Fruit fly (Drosophila melanogaster) whole organism, embryonic: ENCODE results near the gene VhaM9.7-d.

Source experiments
- ATbp ChIP-seq: fragments of 200-800 bp; sonication (Bioruptor generic); optimal IDR thresholded peaks from 2 replicates; lab custom pipeline; 2017; ENCODE audit warnings: missing biosample characterization, mild to moderate bottlenecking, missing genetic modification characterization, missing genetic modification reagents
- Abd-B ChIP-seq: fragments of 200-800 bp; sonication (Bioruptor generic); optimal IDR thresholded peaks from 2 replicates; lab custom pipeline; 2018; ENCODE audit warnings: missing biosample characterization, mild to moderate bottlenecking, missing genetic modification characterization, moderate library complexity
- Awh ChIP-seq: fragments of 200-800 bp; sonication (Bioruptor generic); IDR thresholded peaks from 2 replicates; pipeline ENCODE4, ENCODE4 v1.3.6; 2022; ENCODE audit warnings: missing biosample characterization, missing genetic modification characterization
- CG1024 ChIP-seq: fragments of 200-800 bp; sonication (Bioruptor generic); IDR thresholded peaks from 2 replicates; pipeline ENCODE4 v1.3.6; 2022; ENCODE audit warnings: missing biosample characterization, missing genetic modification characterization
- CG10462 ChIP-seq: fragments of 200-800 bp; sonication (Bioruptor generic); optimal IDR thresholded peaks from 2 replicates; lab custom pipeline; 2016; ENCODE audit warnings: missing biosample characterization, missing genetic modification characterization
- CG10565 ChIP-seq: fragments of 200-800 bp; sonication (Bioruptor generic); optimal IDR thresholded peaks from 3 replicates; lab custom pipeline; 2016; ENCODE audit warnings: missing biosample characterization, mild to moderate bottlenecking, missing genetic modification characterization
- CG1233 ChIP-seq: fragments of 200-800 bp; sonication (Bioruptor generic); optimal IDR thresholded peaks from 4 replicates; lab custom pipeline; 2018; ENCODE audit warnings: missing biosample characterization, mild to moderate bottlenecking, missing genetic modification characterization
- CG15011 ChIP-seq: fragments of 200-800 bp; sonication (Bioruptor generic); optimal IDR thresholded peaks from 3 replicates; lab custom pipeline; 2018; ENCODE audit warnings: missing biosample characterization, mild to moderate bottlenecking, missing genetic modification characterization
- CG16815 ChIP-seq: fragments of 200-800 bp; sonication (Bioruptor generic); optimal IDR thresholded peaks from 3 replicates; lab custom pipeline; 2017; ENCODE audit warnings: missing biosample characterization, mild to moderate bottlenecking, missing genetic modification characterization
- CG18011 ChIP-seq: fragments of 200-800 bp; sonication (Bioruptor generic); optimal IDR thresholded peaks from 2 replicates; lab custom pipeline; 2017; ENCODE audit warnings: missing biosample characterization, missing genetic modification characterization, mild to moderate bottlenecking, moderate library complexity, missing genotype
- CG18764 ChIP-seq: fragments of 200-800 bp; sonication (Bioruptor generic); optimal IDR thresholded peaks from 3 replicates; lab custom pipeline; 2016; ENCODE audit warnings: missing biosample characterization, missing genetic modification characterization
- CG2120 ChIP-seq: fragments of 200-800 bp; sonication (Bioruptor generic); optimal IDR thresholded peaks from 3 replicates; lab custom pipeline; 2016; ENCODE audit warnings: missing biosample characterization, missing genetic modification characterization
- CG2199 ChIP-seq: fragments of 200-800 bp; sonication (Bioruptor generic); IDR thresholded peaks from 3 replicates; pipeline ENCODE4 v1.3.6; 2022; ENCODE audit warnings: missing biosample characterization, missing genetic modification characterization
- CG3407 ChIP-seq: fragments of 200-800 bp; sonication (Bioruptor generic); optimal IDR thresholded peaks from 2 replicates; lab custom pipeline; 2018; ENCODE audit warnings: missing biosample characterization, mild to moderate bottlenecking, missing genetic modification characterization
- CG34224 ChIP-seq: fragments of 200-800 bp; sonication (Bioruptor generic); IDR thresholded peaks from 3 replicates; pipeline ENCODE4 v1.3.6; 2022; ENCODE audit warnings: missing biosample characterization, missing genetic modification characterization; ENCODE audit not compliant: partially characterized antibody
- CG43689 ChIP-seq: fragments of 200-800 bp; sonication (Bioruptor generic); IDR thresholded peaks from 2 replicates; pipeline ENCODE4 v1.3.6; 2022; ENCODE audit warnings: missing biosample characterization, missing genetic modification characterization
- CG5245 ChIP-seq: fragments of 200-800 bp; sonication (Bioruptor generic); optimal IDR thresholded peaks from 3 replicates; lab custom pipeline; 2016; ENCODE audit warnings: missing biosample characterization, missing genetic modification characterization
- CG7357 ChIP-seq: fragments of 200-800 bp; sonication (Bioruptor generic); IDR thresholded peaks from 3 replicates; pipeline ENCODE4 v1.3.6; 2022; ENCODE audit warnings: missing biosample characterization, missing genetic modification characterization
- CG7963 ChIP-seq: fragments of 200-800 bp; sonication (Bioruptor generic); IDR thresholded peaks from 3 replicates; pipeline ENCODE4 v1.3.6; 2022; ENCODE audit warnings: missing biosample characterization, missing genetic modification characterization; ENCODE audit not compliant: partially characterized antibody
- CG8089 ChIP-seq: fragments of 200-800 bp; sonication (Bioruptor generic); optimal IDR thresholded peaks from 3 replicates; lab custom pipeline; 2016; ENCODE audit warnings: missing biosample characterization, missing genetic modification characterization
- Elba2 ChIP-seq: fragments of 200-800 bp; sonication (Bioruptor generic); optimal IDR thresholded peaks from 3 replicates; lab custom pipeline; 2016; ENCODE audit warnings: missing biosample characterization, missing genetic modification characterization
- H15 ChIP-seq: fragments of 200-800 bp; sonication (Bioruptor generic); IDR thresholded peaks from 3 replicates; pipeline ENCODE4 v1.3.6; 2022; ENCODE audit warnings: missing biosample characterization, missing genetic modification characterization
- HHEX ChIP-seq: fragments of 200-800 bp; sonication (Bioruptor generic); optimal IDR thresholded peaks from 3 replicates; lab custom pipeline; 2017; ENCODE audit warnings: missing biosample characterization, mild to moderate bottlenecking, missing genetic modification characterization, missing genetic modification reagents
- Lhr ChIP-seq: fragments of 200-800 bp; sonication (Bioruptor generic); optimal IDR thresholded peaks from 3 replicates; lab custom pipeline; 2017; ENCODE audit warnings: mild to moderate bottlenecking, missing biosample characterization, missing genetic modification reagents, missing genetic modification characterization
- Lim3 ChIP-seq: fragments of 200-800 bp; sonication (Bioruptor generic); IDR thresholded peaks from 2 replicates; pipeline ENCODE4 v1.3.6; 2022; ENCODE audit warnings: missing biosample characterization, missing genetic modification characterization
- Lpt ChIP-seq: fragments of >200 bp; optimal IDR thresholded peaks from 2 replicates; lab custom pipeline; 2018; ENCODE audit warnings: missing biosample characterization, missing genetic modification characterization
- Nf-YB ChIP-seq: fragments of 200-800 bp; sonication (Bioruptor generic); optimal IDR thresholded peaks from 3 replicates; lab custom pipeline; 2019; ENCODE audit warnings: missing biosample characterization, mild to moderate bottlenecking, missing genetic modification characterization, moderate library complexity
- NfI ChIP-seq: fragments of 200-800 bp; sonication (Bioruptor generic); optimal IDR thresholded peaks from 3 replicates; lab custom pipeline; 2018; ENCODE audit warnings: missing biosample characterization, mild to moderate bottlenecking, missing genetic modification characterization, moderate library complexity
- Oaz ChIP-seq: fragments of 200-800 bp; sonication (Bioruptor generic); IDR thresholded peaks from 2 replicates; pipeline ENCODE4 v1.3.6; 2022; ENCODE audit warnings: missing biosample characterization, missing genetic modification characterization
- Oli ChIP-seq: fragments of 200-800 bp; sonication (Bioruptor generic); optimal IDR thresholded peaks from 2 replicates; lab custom pipeline; 2018; ENCODE audit warnings: missing biosample characterization, mild to moderate bottlenecking, missing genetic modification characterization, moderate library complexity
- Rx ChIP-seq: fragments of 200-800 bp; sonication (Bioruptor generic); IDR thresholded peaks from 2 replicates; pipeline ENCODE4 v1.3.6; 2022; ENCODE audit warnings: missing biosample characterization, missing genetic modification characterization
- Taf1 ChIP-seq: fragments of 200-800 bp; sonication (Bioruptor generic); IDR thresholded peaks from 2 replicates; pipeline ENCODE4 v1.3.6; 2022; ENCODE audit warnings: missing biosample characterization, missing genetic modification characterization
- ase ChIP-seq: fragments of 200-800 bp; sonication (Bioruptor generic); IDR thresholded peaks from 3 replicates; pipeline ENCODE4 v1.3.6; 2022; ENCODE audit warnings: missing biosample characterization, missing genetic modification characterization
- ato ChIP-seq: fragments of 200-800 bp; sonication (Bioruptor generic); IDR thresholded peaks from 2 replicates; pipeline ENCODE4 v1.3.6; 2022; ENCODE audit warnings: missing biosample characterization, missing genetic modification characterization; ENCODE audit not compliant: partially characterized antibody
- bab2 ChIP-seq: fragments of 200-800 bp; sonication (Bioruptor generic); optimal IDR thresholded peaks from 2 replicates; lab custom pipeline; 2016; ENCODE audit warnings: missing biosample characterization, missing genetic modification characterization
- bcd ChIP-seq: fragments of 200-800 bp; sonication (Bioruptor generic); optimal IDR thresholded peaks from 2 replicates; lab custom pipeline; 2017; ENCODE audit warnings: missing biosample characterization, mild to moderate bottlenecking, missing genetic modification characterization
- br ChIP-seq: fragments of >200 bp; optimal IDR thresholded peaks from 2 replicates; lab custom pipeline; 2017
- cad ChIP-seq: fragments of >200 bp; optimal IDR thresholded peaks from 2 replicates; lab custom pipeline; 2017; ENCODE audit warnings: missing biosample characterization, missing genetic modification characterization
- cas ChIP-seq: fragments of 200-800 bp; sonication (Bioruptor generic); IDR thresholded peaks from 2 replicates; pipeline ENCODE4 v1.3.6; 2022; ENCODE audit warnings: missing biosample characterization, missing genetic modification characterization
- crol ChIP-seq: fragments of 200-800 bp; sonication (Bioruptor generic); IDR thresholded peaks from 2 replicates; pipeline ENCODE4 v1.3.6; 2022; ENCODE audit warnings: missing biosample characterization, missing genetic modification characterization
- dysf ChIP-seq: fragments of 200-800 bp; sonication (Bioruptor generic); IDR thresholded peaks from 3 replicates; pipeline ENCODE4 v1.3.6; 2022; ENCODE audit warnings: missing biosample characterization, missing genetic modification characterization
- esg ChIP-seq: fragments of 200-800 bp; sonication (Bioruptor generic); conservative IDR thresholded peaks from 2 replicates; pipeline ENCODE4 v1.3.6; 2022; ENCODE audit warnings: missing biosample characterization, missing genetic modification characterization
- eve ChIP-seq, 2 experiments: fragments of >200 bp; optimal IDR thresholded peaks; 2 replicates each; lab custom pipeline; 2017; ENCODE audit warnings: missing biosample characterization in 2 of 2, missing genetic modification characterization in 2 of 2
- fd3F ChIP-seq: fragments of 200-800 bp; sonication (Bioruptor generic); optimal IDR thresholded peaks from 2 replicates; lab custom pipeline; 2018; ENCODE audit warnings: missing biosample characterization, mild to moderate bottlenecking, missing genetic modification characterization, moderate library complexity
- kni ChIP-seq: fragments of 200-800 bp; sonication (Bioruptor generic); optimal IDR thresholded peaks from 3 replicates; lab custom pipeline; 2017; ENCODE audit warnings: mild to moderate bottlenecking, missing biosample characterization, missing genetic modification reagents, missing genetic modification characterization
- nau ChIP-seq: fragments of 200-800 bp; sonication (Bioruptor generic); optimal IDR thresholded peaks from 3 replicates; lab custom pipeline; 2017; ENCODE audit warnings: missing biosample characterization, mild to moderate bottlenecking, missing genetic modification characterization, missing genetic modification reagents
- p53 ChIP-seq: fragments of 200-800 bp; sonication (Bioruptor generic); optimal IDR thresholded peaks from 2 replicates; lab custom pipeline; 2016; ENCODE audit warnings: missing biosample characterization, missing genetic modification characterization
- repo ChIP-seq: fragments of 200-800 bp; sonication (Bioruptor generic); optimal IDR thresholded peaks from 2 replicates; lab custom pipeline; 2016; ENCODE audit warnings: missing biosample characterization, missing genetic modification characterization
- scrt ChIP-seq: fragments of 200-800 bp; sonication (Bioruptor generic); optimal IDR thresholded peaks from 2 replicates; lab custom pipeline; 2018; ENCODE audit warnings: missing biosample characterization, mild to moderate bottlenecking, missing genetic modification characterization, moderate library complexity
- slou ChIP-seq: fragments of 200-800 bp; sonication (Bioruptor generic); optimal IDR thresholded peaks from 3 replicates; lab custom pipeline; 2016; ENCODE audit warnings: missing biosample characterization, missing genetic modification characterization
- sr ChIP-seq: fragments of 200-800 bp; sonication (Bioruptor generic); IDR thresholded peaks from 3 replicates; pipeline ENCODE4 v1.3.6; 2022; ENCODE audit warnings: missing biosample characterization, missing genetic modification characterization
- tap ChIP-seq: fragments of 200-800 bp; optimal IDR thresholded peaks from 3 replicates; lab custom pipeline; 2019; ENCODE audit warnings: missing biosample characterization, mild to moderate bottlenecking, missing genetic modification characterization, moderate library complexity
- ttk ChIP-seq: fragments of 200-800 bp; sonication (Bioruptor generic); IDR thresholded peaks from 2 replicates; pipeline ENCODE4 v2.1.2; 2022; ENCODE audit warnings: missing biosample characterization, missing genetic modification characterization
- unpg ChIP-seq: fragments of 200-800 bp; sonication (Bioruptor generic); optimal IDR thresholded peaks from 3 replicates; lab custom pipeline; 2018; ENCODE audit warnings: missing biosample characterization, mild to moderate bottlenecking, missing genetic modification characterization, moderate library complexity
- zen2 ChIP-seq: fragments of 200-800 bp; sonication (Bioruptor generic); IDR thresholded peaks from 3 replicates; pipeline ENCODE4 v1.3.6; 2022; ENCODE audit warnings: missing biosample characterization, missing genetic modification characterization; ENCODE audit not compliant: partially characterized antibody

Gene VhaM9.7-d

dm6 chr3R:16960219-16960618 is 14.8 kb upstream of the VhaM9.7-d start (continued):
- TF ChIP-seq p53 (no peak), slou (GFP tag; lab: Kevin White, UChicago) (no peak), CG18011 (no peak), br (lab: Kevin White, UChicago) (no peak), nau (GFP tag; lab: Kevin White, UChicago) (no peak), CG18764 (no peak), ATbp (GFP tag; lab: Kevin White, UChicago) (no peak), dysf (no peak), CG7357 (GFP tag; lab: Robert Waterston, UW) (no peak), sr (GFP tag; lab: Robert Waterston, UW) (no peak), kni (GFP tag; lab: Kevin White, UChicago) (no peak), ato (GFP tag; lab: Robert Waterston, UW) (no peak), HHEX (GFP tag; lab: Kevin White, UChicago) (no peak), CG43689 (no peak), CG10462 (GFP tag; lab: Kevin White, UChicago) (no peak), zen2 (no peak), crol (peak; percentile 59), CG1233 (no peak), CG8089 (GFP tag; lab: Kevin White, UChicago) (no peak), Taf1 (GFP tag; lab: Robert Waterston, UW) (no peak), Awh (GFP tag; lab: Robert Waterston, UW) (no peak), CG15011 (GFP tag; lab: Kevin White, UChicago) (no peak), Oli (tag; lab: Kevin White, UChicago) (no peak), repo (no peak), bab2 (GFP tag; lab: Kevin White, UChicago) (no peak), H15 (GFP tag; lab: Robert Waterston, UW) (no peak), unpg (GFP tag; lab: Kevin White, UChicago) (no peak), esg (no peak), Nf-YB (GFP tag; lab: Kevin White, UChicago) (peak; percentile 90), CG2199 (GFP tag; lab: Robert Waterston, UW) (peak; percentile 36; the same call in 1 of the 3 replicates), CG1024 (GFP tag; lab: Robert Waterston, UW) (no peak), bcd (GFP tag; lab: Kevin White, UChicago) (no peak), Rx (GFP tag; lab: Robert Waterston, UW) (no peak), CG34224 (GFP tag; lab: Robert Waterston, UW) (no peak), scrt (GFP tag; lab: Kevin White, UChicago) (no peak), Lhr (GFP tag; lab: Kevin White, UChicago) (no peak), Oaz (GFP tag; lab: Robert Waterston, UW) (no peak), cas (GFP tag; lab: Robert Waterston, UW) (no peak), CG5245 (GFP tag; lab: Kevin White, UChicago) (no peak), CG16815 (GFP tag; lab: Kevin White, UChicago) (no peak), CG10565 (GFP tag; lab: Kevin White, UChicago) (no peak), NfI (GFP tag; lab: Kevin White, UChicago) (no peak)

DNA sequence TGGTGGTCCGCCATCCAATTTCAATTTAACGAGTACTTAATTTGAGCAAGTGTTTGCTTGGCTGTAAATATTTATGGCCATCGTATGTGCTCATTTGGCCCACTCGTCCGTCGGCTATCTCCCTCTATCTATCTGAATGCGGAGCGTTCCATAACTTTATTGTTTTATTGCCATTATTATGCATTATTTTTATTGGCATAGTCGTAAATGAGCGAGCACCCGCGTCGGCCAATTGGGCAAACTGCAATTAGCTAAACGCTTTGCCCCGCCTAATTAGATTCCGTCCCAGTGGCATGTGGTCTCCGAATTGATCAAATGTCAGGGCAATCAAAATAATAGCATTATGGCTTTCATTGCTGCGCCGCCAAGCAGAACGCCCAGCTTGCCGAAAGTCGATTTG is 12.7 kb upstream of the VhaM9.7-d start:
- TF ChIP-seq tap: no peak
- TF ChIP-seq CG2120 (GFP tag; lab: Kevin White, UChicago): no peak
- no peak for TF ChIP-seq Lim3
- TF ChIP-seq ttk (GFP tag; lab: Robert Waterston, UW): no peak
- no peak for TF ChIP-seq eve (GFP tag; optimal IDR thresholded peaks at IDR 0.05; lab: Kevin White, UChicago)
- TF ChIP-seq CG7963 (GFP tag; lab: Robert Waterston, UW): no peak
- TF ChIP-seq ase (GFP tag; lab: Robert Waterston, UW): no peak
- peak; percentile 83 for TF ChIP-seq cad (GFP tag; lab: Kevin White, UChicago)
- no peak for TF ChIP-seq CG3407 (GFP tag; lab: Kevin White, UChicago)
- no peak for TF ChIP-seq Lpt (GFP tag; lab: Kevin White, UChicago)
- peak; percentile 60 for TF ChIP-seq Elba2 (GFP tag; lab: Kevin White, UChicago)
- no peak for TF ChIP-seq fd3F
- TF ChIP-seq Abd-B (GFP tag; lab: Kevin White, UChicago): peak; percentile 19
